Worm (Caenorhabditis elegans) whole organism, late embryonic: ENCODE measurements around the gene ctbp-1.

Experiments used
- K09A11.1 ChIP-seq: sonication (generic microtip); optimal IDR thresholded peaks from 2 replicates; lab custom pipeline; 2017; ENCODE audit warnings: antibody characterized with exemption, mild to moderate bottlenecking, missing genetic modification characterization, missing compliant biosample characterization; ENCODE audit not compliant: insufficient read depth
- T23F11.4 ChIP-seq: fragments of 200-800 bp; sonication (Bioruptor generic); optimal IDR thresholded peaks from 2 replicates; lab custom pipeline; 2018; ENCODE audit warnings: mild to moderate bottlenecking, missing genetic modification characterization, missing compliant biosample characterization
- ama-1 ChIP-seq: fragments of 150-350 bp; optimal IDR thresholded peaks from 2 replicates; lab custom pipeline; 2014
- ceh-14 ChIP-seq: sonication (generic microtip); optimal IDR thresholded peaks from 2 replicates; lab custom pipeline; 2016; ENCODE audit warnings: missing genotype, missing genetic modification characterization, missing compliant biosample characterization
- ceh-18 ChIP-seq: sonication (generic microtip); optimal IDR thresholded peaks from 2 replicates; lab custom pipeline; 2016; ENCODE audit warnings: missing genetic modification characterization, missing compliant biosample characterization
- ceh-19 ChIP-seq: fragments of 200-800 bp; sonication (Bioruptor generic); optimal IDR thresholded peaks from 2 replicates; lab custom pipeline; 2018; ENCODE audit warnings: mild to moderate bottlenecking, missing genetic modification characterization, missing compliant biosample characterization
- ceh-2 ChIP-seq: sonication (generic microtip); optimal IDR thresholded peaks from 2 replicates; lab custom pipeline; 2016; ENCODE audit warnings: missing genotype, missing genetic modification characterization, missing compliant biosample characterization
- ceh-24 ChIP-seq: sonication (generic microtip); optimal IDR thresholded peaks from 2 replicates; lab custom pipeline; 2016; ENCODE audit warnings: mild to moderate bottlenecking, missing genetic modification characterization, missing compliant biosample characterization
- ceh-30 ChIP-seq: fragments of 150-350 bp; optimal IDR thresholded peaks from 2 replicates; lab custom pipeline; 2014; ENCODE audit warnings: missing biosample characterization, missing genetic modification characterization
- ceh-31 ChIP-seq: sonication (generic microtip); optimal IDR thresholded peaks from 2 replicates; lab custom pipeline; 2016; ENCODE audit warnings: missing genetic modification characterization, missing compliant biosample characterization
- ceh-34 ChIP-seq: sonication (generic microtip); optimal IDR thresholded peaks from 2 replicates; lab custom pipeline; 2016; ENCODE audit warnings: mild to moderate bottlenecking, missing genetic modification characterization, missing compliant biosample characterization
- ceh-6 ChIP-seq: fragments of 200-800 bp; sonication (Bioruptor generic); optimal IDR thresholded peaks from 2 replicates; lab custom pipeline; 2018; ENCODE audit warnings: mild to moderate bottlenecking, missing genetic modification characterization, missing compliant biosample characterization
- ceh-9 ChIP-seq: sonication (generic microtip); optimal IDR thresholded peaks from 2 replicates; lab custom pipeline; 2016; ENCODE audit warnings: mild to moderate bottlenecking, missing genetic modification characterization, inconsistent platforms, missing compliant biosample characterization
- che-1 ChIP-seq: sonication (generic microtip); optimal IDR thresholded peaks from 2 replicates; lab custom pipeline; 2016; ENCODE audit warnings: mild to moderate bottlenecking, missing genetic modification characterization, missing compliant biosample characterization
- dmd-4 ChIP-seq: sonication (generic microtip); optimal IDR thresholded peaks from 2 replicates; lab custom pipeline; 2016; ENCODE audit warnings: borderline replicate concordance, missing genetic modification characterization, missing compliant biosample characterization
- dve-1 ChIP-seq: sonication (generic microtip); optimal IDR thresholded peaks from 2 replicates; lab custom pipeline; 2017; ENCODE audit warnings: antibody characterized with exemption, mild to moderate bottlenecking, missing genetic modification characterization, missing compliant biosample characterization
- elt-2 ChIP-seq: sonication (generic microtip); optimal IDR thresholded peaks from 2 replicates; lab custom pipeline; 2016; ENCODE audit warnings: missing genetic modification reagents, missing genetic modification characterization, missing compliant biosample characterization
- elt-4 ChIP-seq: sonication (generic microtip); optimal IDR thresholded peaks from 2 replicates; lab custom pipeline; 2016; ENCODE audit warnings: missing genetic modification characterization, missing compliant biosample characterization
- fkh-6 ChIP-seq: sonication (generic microtip); optimal IDR thresholded peaks from 2 replicates; lab custom pipeline; 2016; ENCODE audit warnings: missing genetic modification characterization, missing compliant biosample characterization
- gmeb-2 ChIP-seq: sonication (generic microtip); optimal IDR thresholded peaks from 2 replicates; lab custom pipeline; 2016; ENCODE audit warnings: missing genetic modification characterization, inconsistent platforms, missing compliant biosample characterization
- hlh-15 ChIP-seq: sonication (generic microtip); optimal IDR thresholded peaks from 2 replicates; lab custom pipeline; 2016; ENCODE audit warnings: missing genetic modification characterization, missing compliant biosample characterization
- hlh-6 ChIP-seq: sonication (generic microtip); optimal IDR thresholded peaks from 2 replicates; lab custom pipeline; 2016; ENCODE audit warnings: missing genotype, missing genetic modification characterization, missing compliant biosample characterization
- hlh-8 ChIP-seq: sonication (generic microtip); optimal IDR thresholded peaks from 2 replicates; lab custom pipeline; 2016; ENCODE audit warnings: missing genotype, missing genetic modification characterization, missing compliant biosample characterization
- lim-6 ChIP-seq: sonication (generic microtip); optimal IDR thresholded peaks from 2 replicates; lab custom pipeline; 2016; ENCODE audit warnings: missing genetic modification characterization, missing compliant biosample characterization
- madf-2 ChIP-seq: sonication (generic microtip); optimal IDR thresholded peaks from 2 replicates; lab custom pipeline; 2017; ENCODE audit warnings: missing genetic modification characterization, missing compliant biosample characterization
- mec-3 ChIP-seq: sonication (generic microtip); optimal IDR thresholded peaks from 2 replicates; lab custom pipeline; 2016; ENCODE audit warnings: borderline replicate concordance, missing genetic modification characterization, missing compliant biosample characterization
- nfya-1 ChIP-seq: sonication (generic microtip); optimal IDR thresholded peaks from 2 replicates; lab custom pipeline; 2017; ENCODE audit warnings: missing genetic modification characterization, mild to moderate bottlenecking, missing compliant biosample characterization, antibody characterized with exemption, moderate library complexity
- npax-4 ChIP-seq: sonication (generic microtip); optimal IDR thresholded peaks from 2 replicates; lab custom pipeline; 2016; ENCODE audit warnings: missing genetic modification characterization, missing compliant biosample characterization
- pag-3 ChIP-seq: sonication (generic microtip); optimal IDR thresholded peaks from 2 replicates; lab custom pipeline; 2016; ENCODE audit warnings: missing compliant biosample characterization, missing genetic modification characterization, borderline replicate concordance
- pat-9 ChIP-seq: fragments of 200-800 bp; sonication (Bioruptor generic); optimal IDR thresholded peaks from 2 replicates; lab custom pipeline; 2018; ENCODE audit warnings: mild to moderate bottlenecking, missing genetic modification characterization, moderate library complexity, missing compliant biosample characterization
- pqm-1 ChIP-seq: sonication (generic microtip); optimal IDR thresholded peaks from 2 replicates; lab custom pipeline; 2016; ENCODE audit warnings: missing genetic modification characterization, missing compliant biosample characterization
- pros-1 ChIP-seq: fragments of 150-350 bp; optimal IDR thresholded peaks from 2 replicates; lab custom pipeline; 2014; ENCODE audit warnings: missing biosample characterization, missing genetic modification reagents, missing genetic modification characterization
- ref-2 ChIP-seq: sonication (generic microtip); optimal IDR thresholded peaks from 2 replicates; lab custom pipeline; 2016; ENCODE audit warnings: missing genetic modification characterization, missing compliant biosample characterization
- rnt-1 ChIP-seq: sonication (generic microtip); optimal IDR thresholded peaks from 2 replicates; lab custom pipeline; 2016; ENCODE audit warnings: missing genetic modification characterization, missing compliant biosample characterization
- sdc-2 ChIP-seq: sonication (generic microtip); optimal IDR thresholded peaks from 2 replicates; lab custom pipeline; 2016; ENCODE audit warnings: missing genotype, missing genetic modification characterization, missing compliant biosample characterization
- sox-2 ChIP-seq: fragments of 200-800 bp; sonication (Bioruptor generic); IDR thresholded peaks from 2 replicates; pipeline ENCODE4 v1.3.6; 2022; ENCODE audit warnings: missing genetic modification reagents, missing genetic modification characterization, missing compliant biosample characterization
- sox-4 ChIP-seq: sonication (generic microtip); optimal IDR thresholded peaks from 2 replicates; lab custom pipeline; 2017; ENCODE audit warnings: mild to moderate bottlenecking, missing genetic modification characterization, inconsistent platforms, missing compliant biosample characterization
- syd-9 ChIP-seq: sonication (generic microtip); optimal IDR thresholded peaks from 2 replicates; lab custom pipeline; 2016; ENCODE audit warnings: mild to moderate bottlenecking, missing genetic modification characterization, moderate library complexity, missing compliant biosample characterization
- tbx-2 ChIP-seq: sonication (generic microtip); optimal IDR thresholded peaks from 2 replicates; lab custom pipeline; 2016; ENCODE audit warnings: missing genetic modification characterization, missing compliant biosample characterization
- ttx-3 ChIP-seq: sonication (generic microtip); optimal IDR thresholded peaks from 2 replicates; lab custom pipeline; 2016; ENCODE audit warnings: missing genetic modification reagents, missing genetic modification characterization, missing compliant biosample characterization
- unc-42 ChIP-seq: sonication (generic microtip); optimal IDR thresholded peaks from 2 replicates; lab custom pipeline; 2016; ENCODE audit warnings: missing genotype, missing genetic modification characterization, missing compliant biosample characterization
- unc-55 ChIP-seq: sonication (generic microtip); optimal IDR thresholded peaks from 2 replicates; lab custom pipeline; 2017; ENCODE audit warnings: missing biosample characterization, missing genetic modification reagents, missing genetic modification characterization
- unc-86 ChIP-seq: sonication (generic microtip); optimal IDR thresholded peaks from 2 replicates; lab custom pipeline; 2016; ENCODE audit warnings: missing genetic modification characterization, missing compliant biosample characterization

Gene ctbp-1

ce11 chrX:5862408-5862807 is at the start of gene ctbp-1:
TSS of gene ctbp-1 (plus strand) at chrX:5862708.
- TF ChIP-seq ama-1 (lab: Kevin White, UChicago): no peak
- TF ChIP-seq pag-3 (tag; lab: Kevin White, UChicago): no peak
- TF ChIP-seq pros-1: no peak
- no peak for TF ChIP-seq ceh-6
- no peak for TF ChIP-seq hlh-8 (tag; lab: Kevin White, UChicago)
- TF ChIP-seq lim-6 (tag; lab: Kevin White, UChicago): no peak
- no peak for TF ChIP-seq mec-3 (tag; lab: Kevin White, UChicago)
- TF ChIP-seq ttx-3 (tag; lab: Kevin White, UChicago): no peak
- no peak for TF ChIP-seq sdc-2
- no peak for TF ChIP-seq ceh-9 (tag; lab: Kevin White, UChicago)
- TF ChIP-seq hlh-6 (tag; lab: Kevin White, UChicago): no peak
- no peak for TF ChIP-seq npax-4 (tag; lab: Kevin White, UChicago)
- TF ChIP-seq unc-42 (tag; lab: Kevin White, UChicago): no peak

ce11 chrX:5813030-5813429 is 49.5 kb upstream of the ctbp-1 start:
- TF ChIP-seq elt-2 (tag; lab: Kevin White, UChicago) (peak; percentile 25), ceh-9 (tag; lab: Kevin White, UChicago) (no peak)

- TF ChIP-seq ttx-3 (tag; lab: Kevin White, UChicago) (no peak), pat-9 (no peak), sox-2 (no peak), nfya-1 (tag; lab: Kevin White, UChicago) (no peak), ceh-24 (no peak), dve-1 (no peak), unc-55 (GFP tag; lab: Kevin White, UChicago) (no peak), ceh-18 (tag; lab: Kevin White, UChicago) (no peak), syd-9 (no peak), dmd-4 (tag; lab: Kevin White, UChicago) (no peak), hlh-15 (tag; lab: Kevin White, UChicago) (no peak), elt-4 (tag; lab: Kevin White, UChicago) (no peak)
These were observed 48.2 kb upstream of the ctbp-1 start for ce11 chrX:5814342-5814741.

- TF ChIP-seq ceh-31 (no peak), ceh-14 (tag; lab: Kevin White, UChicago) (no peak), ttx-3 (tag; lab: Kevin White, UChicago) (no peak), pqm-1 (no peak), ref-2 (tag; lab: Kevin White, UChicago) (no peak), ceh-30 (tag; lab: Kevin White, UChicago) (no peak), elt-2 (tag; lab: Kevin White, UChicago) (no peak)
These were observed 47.2 kb upstream of the ctbp-1 start for ce11 chrX:5815343-5815742.

- TF ChIP-seq ceh-2 (tag; lab: Kevin White, UChicago) (peak; percentile 8), rnt-1 (peak; percentile 7), sox-4 (tag; lab: Kevin White, UChicago) (peak; percentile 42), ceh-6 (peak; percentile 34), dmd-4 (tag; lab: Kevin White, UChicago) (peak; percentile 23), T23F11.4 (GFP tag; lab: Kevin White, UChicago) (peak; percentile 60), ref-2 (tag; lab: Kevin White, UChicago) (peak; percentile 55), sox-2 (no peak), che-1 (no peak), sdc-2 (peak; percentile 12), hlh-15 (tag; lab: Kevin White, UChicago) (peak; percentile 42), npax-4 (tag; lab: Kevin White, UChicago) (no peak), ceh-31 (peak; percentile 75), ceh-9 (tag; lab: Kevin White, UChicago) (no peak), ceh-34 (tag; lab: Kevin White, UChicago) (peak; percentile 71), unc-55 (GFP tag; lab: Kevin White, UChicago) (no peak), elt-2 (tag; lab: Kevin White, UChicago) (peak; percentile 12), madf-2 (tag; lab: Kevin White, UChicago) (no peak), gmeb-2 (tag; lab: Kevin White, UChicago) (no peak), nfya-1 (tag; lab: Kevin White, UChicago) (peak; percentile 56), ceh-18 (tag; lab: Kevin White, UChicago) (peak; percentile 4), tbx-2 (tag; lab: Kevin White, UChicago) (peak; percentile 39), fkh-6 (tag; lab: Kevin White, UChicago) (peak; percentile 72), unc-86 (no peak), dve-1 (no peak), K09A11.1 (tag; lab: Kevin White, UChicago) (no peak), ceh-19 (GFP tag; lab: Kevin White, UChicago) (peak; percentile 20), syd-9 (peak; percentile 27)
These were observed 46.2 kb upstream of the ctbp-1 start for ce11 chrX:5816346-5816745.
